Worm (Caenorhabditis elegans) whole organism, L1 larva: ENCODE results near the gene Y48A6B.7.

ENCODE experiments used
- ama-1 ChIP-seq: fragments of 150-350 bp; optimal IDR thresholded peaks from 2 replicates; lab custom pipeline; 2014
- dpl-1 ChIP-seq, 3 experiments: fragments of 150-350 bp in 2 of 3; sonication (generic microtip) in 1 of 3; optimal IDR thresholded peaks; 2 replicates each; lab custom pipeline; 2014 to 2017; ENCODE audit warnings: missing biosample characterization in 3 of 3, missing genetic modification characterization in 3 of 3, missing genetic modification reagents in 3 of 3
- elt-3 ChIP-seq, 6 experiments: fragments of 150-350 bp in 1 of 6; sonication (generic microtip); optimal IDR thresholded peaks; 2 replicates each; lab custom pipeline; 2017 to 2018; ENCODE audit warnings: missing biosample characterization in 6 of 6, missing genetic modification characterization in 6 of 6, inconsistent platforms in 1 of 6
- nhr-11 ChIP-seq: fragments of 150-350 bp; optimal IDR thresholded peaks from 2 replicates; lab custom pipeline; 2014; ENCODE audit warnings: missing biosample characterization, missing genetic modification characterization
- nhr-28 ChIP-seq: fragments of 150-350 bp; optimal IDR thresholded peaks from 2 replicates; lab custom pipeline; 2014; ENCODE audit warnings: missing biosample characterization, missing genetic modification characterization
- nhr-77 ChIP-seq: fragments of 150-350 bp; optimal IDR thresholded peaks from 2 replicates; lab custom pipeline; 2014; ENCODE audit warnings: missing biosample characterization, missing genetic modification characterization
- unc-62 ChIP-seq: fragments of 150-350 bp; optimal IDR thresholded peaks from 2 replicates; lab custom pipeline; 2014; ENCODE audit warnings: missing biosample characterization, missing genetic modification reagents, missing genetic modification characterization
- unc-98 ChIP-seq: fragments of 200-800 bp; sonication (Bioruptor generic); IDR thresholded peaks from 2 replicates; pipeline ENCODE4 v1.3.6; 2022; ENCODE audit warnings: missing genetic modification characterization, missing compliant biosample characterization

DNA sequence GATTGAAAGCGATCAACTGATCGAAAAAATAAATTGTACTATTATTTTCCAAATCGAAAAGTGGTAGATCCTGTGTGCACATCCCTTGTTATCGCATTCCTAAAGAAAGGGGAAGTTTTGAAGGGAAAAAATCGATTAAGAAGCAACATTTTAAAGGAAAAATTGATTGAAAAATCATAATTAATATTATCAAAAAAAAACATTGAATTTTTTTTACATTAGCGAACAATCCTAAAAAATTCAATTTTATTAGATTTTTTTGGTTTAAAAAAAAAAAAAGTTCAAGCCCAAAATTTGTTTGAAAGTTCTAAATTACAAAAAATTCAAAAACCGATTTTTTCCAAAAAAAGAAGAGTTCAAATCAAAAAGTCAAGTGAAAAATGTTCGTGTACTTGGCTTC lies 31.2 kb downstream of the Y48A6B.7 start, which contains the start of gene dmsr-5:
- TF ChIP-seq ama-1 (lab: Kevin White, UChicago) (no peak), nhr-77 (tag; lab: Kevin White, UChicago) (no peak), elt-3 (tag; optimal IDR thresholded peaks at IDR 0.05; lab: Kevin White, UChicago) (no peak), unc-98 (GFP tag; lab: Robert Waterston, UW) (no peak), nhr-11 (tag; lab: Kevin White, UChicago) (no peak), nhr-28 (tag; lab: Kevin White, UChicago) (no peak), unc-62 (GFP tag; lab: Kevin White, UChicago) (no peak), dpl-1 (GFP tag; optimal IDR thresholded peaks at IDR 0.05; lab: Kevin White, UChicago) (no peak)
